Fruit fly (Drosophila melanogaster) whole organism, prepupa: ENCODE data around the gene CG33090.
A peak's percentile ranks its signal among the peaks of the same experiment; 100 is the strongest.

Experiments used
- Hr38 ChIP-seq: sonication (Bioruptor generic); optimal IDR thresholded peaks from 2 replicates; lab custom pipeline; 2016; ENCODE audit warnings: missing biosample characterization, missing genetic modification characterization
- lz ChIP-seq: fragments of 200-800 bp; sonication (Bioruptor generic); optimal IDR thresholded peaks from 3 replicates; lab custom pipeline; 2016; ENCODE audit warnings: missing biosample characterization, missing genetic modification characterization

dm6 chr2L:14386522-14386921, 52.6 kb downstream of the CG33090 start:
- TF ChIP-seq Hr38 (no peak), lz (peak; percentile 94)
